Worm (Caenorhabditis elegans) whole organism, L4/young adult: ENCODE results near the gene clh-6.
A peak's percentile ranks its signal among the peaks of the same experiment; 100 is the strongest.

Source experiments
- W03F9.2 ChIP-seq: fragments of 150-350 bp; optimal IDR thresholded peaks from 2 replicates; lab custom pipeline; 2014; ENCODE audit warnings: missing biosample characterization, missing genetic modification characterization
- dao-5 ChIP-seq: sonication (generic microtip); optimal IDR thresholded peaks from 2 replicates; lab custom pipeline; 2016; ENCODE audit warnings: missing genotype, missing genetic modification characterization, moderate library complexity, missing compliant biosample characterization
- him-1 ChIP-seq: sonication (generic microtip); optimal IDR thresholded peaks from 2 replicates; lab custom pipeline; 2016; ENCODE audit warnings: missing genotype, missing genetic modification reagents, missing genetic modification characterization, missing compliant biosample characterization

Gene clh-6

DNA sequence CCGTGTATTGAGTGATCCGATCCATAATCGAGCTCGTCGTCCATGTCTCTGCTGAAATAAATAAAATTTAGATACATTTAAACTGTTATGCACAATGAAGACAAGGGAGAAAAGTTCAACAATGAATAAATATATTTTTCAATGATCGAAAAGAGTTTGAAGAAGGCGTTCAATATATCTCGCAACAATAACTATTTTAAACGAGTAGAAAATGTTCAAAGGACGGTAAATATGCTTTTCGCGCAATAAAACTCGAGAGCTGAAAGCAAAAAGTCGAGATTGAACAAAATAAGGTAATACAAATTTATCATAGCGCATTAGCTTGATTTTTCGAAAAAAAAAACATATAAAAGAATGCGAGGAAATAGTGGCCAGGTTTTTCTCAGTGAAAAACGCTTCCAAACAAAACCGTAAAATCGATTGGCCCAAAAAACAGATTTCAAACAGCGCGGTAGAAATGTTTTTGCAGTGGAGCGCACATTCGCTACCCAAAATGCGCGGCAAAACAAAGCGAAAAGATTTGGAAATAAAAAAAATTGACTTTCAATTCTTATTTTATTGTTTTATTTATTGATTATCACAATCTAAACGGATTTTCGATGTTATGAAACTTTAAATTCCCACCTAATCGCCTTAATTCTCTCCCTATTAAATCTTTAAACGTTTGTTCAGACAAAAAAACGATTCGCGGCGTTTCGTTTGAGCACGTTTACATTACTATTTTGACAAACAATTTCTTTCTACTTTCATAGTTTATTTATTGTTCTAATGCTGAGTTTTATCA is 22.2 kb downstream of the clh-6 start, which contains the start of the genes kup-1 and F10C2.4:
kup-1 (minus strand) TSS at position 51 of the 784 bp plus-strand sequence.
F10C2.4 (plus strand) TSS at position 734 of the 784 bp plus-strand sequence.
- TF ChIP-seq dao-5 (tag; lab: Kevin White, UChicago), result no peak
- no peak for TF ChIP-seq W03F9.2 (tag; lab: Kevin White, UChicago)
- no peak for TF ChIP-seq him-1 (tag; lab: Kevin White, UChicago)

ce11 chrV:12039755-12040154 is 23.4 kb downstream of the clh-6 start:
- TF ChIP-seq dao-5 (tag; lab: Kevin White, UChicago) (no peak), W03F9.2 (tag; lab: Kevin White, UChicago) (no peak), him-1 (tag; lab: Kevin White, UChicago) (no peak)

ce11 chrV:12038783-12039182 is 24.4 kb downstream of the clh-6 start:
- TF ChIP-seq W03F9.2 (tag; lab: Kevin White, UChicago) (no peak), dao-5 (tag; lab: Kevin White, UChicago) (no peak), him-1 (tag; lab: Kevin White, UChicago) (peak; percentile 60)

DNA sequence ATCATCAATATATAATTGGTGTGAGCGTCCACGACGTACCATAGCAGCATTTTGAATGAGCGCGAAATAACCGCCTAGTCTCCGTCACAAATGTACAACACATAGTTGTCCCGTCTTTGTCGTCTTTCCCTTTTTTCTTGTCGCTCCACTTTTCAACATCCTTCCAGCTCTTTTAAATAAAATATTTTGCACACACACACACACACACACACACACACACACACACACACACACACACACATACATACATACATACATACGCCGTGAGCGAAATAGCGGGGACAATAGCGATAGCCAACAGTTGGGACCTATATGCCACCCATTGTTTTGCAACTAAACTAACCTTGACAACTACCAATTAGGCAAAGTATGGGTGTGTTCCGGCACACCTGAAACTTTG is 24.9 kb downstream of the clh-6 start:
- TF ChIP-seq W03F9.2 (tag; lab: Kevin White, UChicago) (no peak), dao-5 (tag; lab: Kevin White, UChicago) (no peak), him-1 (tag; lab: Kevin White, UChicago) (no peak)

- TF ChIP-seq dao-5 (tag; lab: Kevin White, UChicago) (no peak), him-1 (tag; lab: Kevin White, UChicago) (no peak), W03F9.2 (tag; lab: Kevin White, UChicago) (no peak)
Observed at ce11 chrV:12037889-12038288, 25.3 kb downstream of the clh-6 start.

ce11 chrV:12036129-12036528 is 27.0 kb downstream of the clh-6 start:
- no peak for TF ChIP-seq W03F9.2 (tag; lab: Kevin White, UChicago)
- TF ChIP-seq him-1 (tag; lab: Kevin White, UChicago), result no peak
- no peak for TF ChIP-seq dao-5 (tag; lab: Kevin White, UChicago)

DNA sequence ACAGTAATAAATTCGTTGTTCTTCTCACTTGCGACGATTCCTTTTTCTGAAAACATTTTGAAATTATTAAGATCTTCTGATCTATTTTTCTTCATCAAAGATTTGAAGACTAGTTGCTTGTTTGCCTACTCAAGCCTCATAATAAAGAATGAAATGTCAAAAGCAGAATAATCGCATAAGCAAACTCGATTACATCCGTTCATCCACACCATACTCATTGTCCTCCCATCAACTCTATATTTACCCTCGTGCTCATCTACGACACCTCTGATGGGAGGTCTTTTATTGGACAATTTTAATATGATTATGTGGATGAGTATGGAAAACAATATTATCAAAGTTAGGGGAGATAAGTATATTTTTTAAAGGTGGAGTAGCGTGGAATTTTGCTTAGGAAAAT is 29.3 kb downstream of the clh-6 start:
- no peak for TF ChIP-seq him-1 (tag; lab: Kevin White, UChicago)
- TF ChIP-seq W03F9.2 (tag; lab: Kevin White, UChicago), result no peak
- TF ChIP-seq dao-5 (tag; lab: Kevin White, UChicago), result no peak

DNA sequence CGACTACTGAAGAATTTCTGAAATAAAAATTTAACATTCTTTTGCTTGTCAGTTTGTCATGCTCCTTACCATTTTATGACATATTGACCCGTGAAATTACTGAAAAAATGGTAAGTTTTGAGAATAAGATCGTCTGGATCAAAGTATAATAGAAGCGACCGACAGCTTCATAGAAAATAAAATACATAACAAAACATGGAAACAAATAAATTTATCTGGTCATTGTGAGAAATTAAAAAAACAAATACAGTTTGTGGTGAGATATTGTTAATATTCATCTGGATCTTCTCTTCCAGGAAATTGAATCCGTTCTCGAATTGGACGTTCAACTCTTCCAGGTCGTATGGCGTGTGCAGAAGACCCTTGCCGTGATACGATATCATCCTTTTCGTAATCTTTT is 31.1 kb downstream of the clh-6 start, which contains the start of gene pkc-1:
pkc-1 (minus strand) TSS at position 101 of the 400 bp plus-strand sequence.
- TF ChIP-seq W03F9.2 (tag; lab: Kevin White, UChicago), result no peak
- no peak for TF ChIP-seq him-1 (tag; lab: Kevin White, UChicago)
- no peak for TF ChIP-seq dao-5 (tag; lab: Kevin White, UChicago)

DNA sequence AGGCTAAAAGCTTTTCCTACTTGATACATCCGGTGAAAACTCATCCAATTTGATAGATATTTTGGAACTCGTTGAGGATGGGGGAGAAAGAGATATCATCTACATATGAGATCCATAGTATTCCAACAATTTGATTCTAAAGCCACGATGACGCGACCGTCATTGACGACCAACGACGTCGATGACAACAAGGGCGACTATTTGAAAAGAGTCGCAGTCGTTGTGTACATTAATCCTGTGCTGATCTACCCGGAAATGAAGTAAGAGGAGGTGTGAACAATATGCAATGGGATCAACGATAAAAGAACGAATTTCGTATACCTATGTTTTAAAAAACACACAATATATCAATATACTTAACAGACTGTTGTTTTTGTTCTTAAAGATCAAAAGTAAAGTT is 35.0 kb downstream of the clh-6 start:
- TF ChIP-seq him-1 (tag; lab: Kevin White, UChicago) (no peak), W03F9.2 (tag; lab: Kevin White, UChicago) (no peak)

ce11 chrV:12026878-12027477 is 36.2 kb downstream of the clh-6 start:
- TF ChIP-seq W03F9.2 (tag; lab: Kevin White, UChicago) (no peak), dao-5 (tag; lab: Kevin White, UChicago) (no peak), him-1 (tag; lab: Kevin White, UChicago) (peak; percentile 80)

DNA sequence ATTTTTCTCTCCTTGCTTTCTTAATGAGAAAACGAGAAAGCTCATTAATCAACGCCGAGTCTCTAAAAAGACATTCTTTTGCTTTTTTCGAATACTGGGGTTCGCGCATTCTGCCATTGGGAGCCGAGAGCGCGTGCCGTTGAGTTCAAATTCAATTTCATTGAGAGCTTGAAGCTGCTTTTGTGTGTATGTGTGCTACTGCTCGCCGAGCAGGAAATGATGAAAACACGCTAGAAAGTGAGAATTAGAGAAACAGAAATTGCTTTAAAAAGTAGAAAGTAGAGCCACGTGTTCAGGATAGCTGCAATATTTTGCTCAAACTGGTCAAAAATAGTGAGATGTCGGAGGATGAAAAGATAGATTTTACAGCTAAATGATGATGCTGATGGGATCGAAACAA is 37.5 kb downstream of the clh-6 start:
- no peak for TF ChIP-seq dao-5 (tag; lab: Kevin White, UChicago)
- TF ChIP-seq him-1 (tag; lab: Kevin White, UChicago), result peak; percentile 4
- no peak for TF ChIP-seq W03F9.2 (tag; lab: Kevin White, UChicago)

- TF ChIP-seq him-1 (tag; lab: Kevin White, UChicago) (peak; percentile 41), W03F9.2 (tag; lab: Kevin White, UChicago) (no peak), dao-5 (tag; lab: Kevin White, UChicago) (no peak)
Observed at ce11 chrV:12024273-12024672, 38.9 kb downstream of the clh-6 start.

DNA sequence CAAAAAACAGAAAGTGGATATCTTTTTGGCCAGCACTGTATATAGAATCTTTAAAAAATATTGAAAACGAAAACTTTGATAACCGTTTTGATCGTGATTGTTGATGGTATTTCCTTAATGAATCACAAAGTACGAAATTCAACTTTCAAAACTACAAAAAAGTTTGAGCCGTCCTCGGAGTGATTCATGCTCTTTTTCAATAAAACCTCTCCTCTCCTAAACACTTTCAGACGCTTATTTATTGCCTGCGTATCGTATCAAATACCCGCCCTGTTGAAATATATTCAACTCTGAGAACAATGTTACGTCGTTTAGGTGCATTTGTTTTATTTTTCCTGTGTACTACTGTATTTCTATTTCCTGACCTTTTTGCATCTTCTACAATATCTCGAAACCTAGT is 42.2 kb downstream of the clh-6 start:
- TF ChIP-seq W03F9.2 (tag; lab: Kevin White, UChicago) (no peak), dao-5 (tag; lab: Kevin White, UChicago) (no peak), him-1 (tag; lab: Kevin White, UChicago) (no peak)
